Worm (Caenorhabditis elegans): Measurements from ENCODE around the gene str-187.
"Not testable (repeated sequence)": the region's sequence is repeated elsewhere in the genome, so short reads cannot be mapped to it uniquely, and the experiment has no call there.

Gene str-187

ce11 chrIV:17292350-17292749, 27.0 kb downstream of the str-187 start:
- TF ChIP-seq flt-1 (GFP tag; IDR thresholded peaks at IDR 0.05) (no peak), tbx-37 (GFP tag; conservative IDR thresholded peaks at IDR 0.05) (no peak), ama-1 (optimal IDR thresholded peaks at IDR 0.05) (no peak), sea-1 (GFP tag; conservative IDR thresholded peaks at IDR 0.05) (no peak), aly-1 (tag; optimal IDR thresholded peaks at IDR 0.05) (no peak), scrt-1 (GFP tag; IDR thresholded peaks at IDR 0.05) (no peak), hmbx-1 (tag; optimal IDR thresholded peaks at IDR 0.05) (no peak), F13C5.2 (tag; optimal IDR thresholded peaks at IDR 0.05) (no peak), hnd-1 (tag; optimal IDR thresholded peaks at IDR 0.05) (no peak), hmg-4 (GFP tag; optimal IDR thresholded peaks at IDR 0.05) (no peak), ceh-36 (tag; optimal IDR thresholded peaks at IDR 0.05) (no peak), tbx-11 (GFP tag; IDR thresholded peaks at IDR 0.05) (no peak), ceh-13 (GFP tag; optimal IDR thresholded peaks at IDR 0.05) (no peak), tra-4 (tag; optimal IDR thresholded peaks at IDR 0.05) (no peak), pes-1 (GFP tag; IDR thresholded peaks at IDR 0.05) (no peak), ets-7 (tag; optimal IDR thresholded peaks at IDR 0.05) (no peak)

ce11 chrIV:17293068-17293467, 27.7 kb downstream of the str-187 start:
- no peak for TF ChIP-seq hnd-1 (tag; optimal IDR thresholded peaks at IDR 0.05)
- no peak for TF ChIP-seq scrt-1 (GFP tag; IDR thresholded peaks at IDR 0.05)
- no peak for TF ChIP-seq hmg-4 (GFP tag; optimal IDR thresholded peaks at IDR 0.05)
- no peak for TF ChIP-seq ceh-13 (GFP tag; optimal IDR thresholded peaks at IDR 0.05)
- no peak for TF ChIP-seq hmbx-1 (tag; optimal IDR thresholded peaks at IDR 0.05)
- no peak for TF ChIP-seq flt-1 (GFP tag; IDR thresholded peaks at IDR 0.05)
- no peak for TF ChIP-seq sea-1 (GFP tag; conservative IDR thresholded peaks at IDR 0.05)
- TF ChIP-seq ama-1 (optimal IDR thresholded peaks at IDR 0.05) = no peak
- TF ChIP-seq ets-7 (tag; optimal IDR thresholded peaks at IDR 0.05) = no peak
- no peak for TF ChIP-seq aly-1 (tag; optimal IDR thresholded peaks at IDR 0.05)
- no peak for TF ChIP-seq F13C5.2 (tag; optimal IDR thresholded peaks at IDR 0.05)
- no peak for TF ChIP-seq B0310.2 (tag; optimal IDR thresholded peaks at IDR 0.05)
- TF ChIP-seq tra-4 (tag; optimal IDR thresholded peaks at IDR 0.05) = no peak

ce11 chrIV:17293679-17294078, 28.3 kb downstream of the str-187 start:
- TF ChIP-seq ama-1 (optimal IDR thresholded peaks at IDR 0.05) (no peak), pes-1 (GFP tag; IDR thresholded peaks at IDR 0.05) (no peak), tbx-11 (GFP tag; IDR thresholded peaks at IDR 0.05) (no peak), tra-4 (tag; optimal IDR thresholded peaks at IDR 0.05) (no peak), ceh-36 (tag; optimal IDR thresholded peaks at IDR 0.05) (no peak), tbx-37 (GFP tag; conservative IDR thresholded peaks at IDR 0.05) (no peak), scrt-1 (GFP tag; IDR thresholded peaks at IDR 0.05) (no peak), hmg-4 (GFP tag; optimal IDR thresholded peaks at IDR 0.05) (no peak), hmbx-1 (tag; optimal IDR thresholded peaks at IDR 0.05) (no peak)

ce11 chrIV:17294489-17294888, 29.1 kb downstream of the str-187 start, which contains the start of gene T28F3.5:
Gene T28F3.5, plus strand, starts transcription at chrIV:17294789.
- no peak for TF ChIP-seq hnd-1 (tag; optimal IDR thresholded peaks at IDR 0.05)

- no peak for TF ChIP-seq ceh-36 (tag; optimal IDR thresholded peaks at IDR 0.05)
- TF ChIP-seq hmbx-1 (tag; optimal IDR thresholded peaks at IDR 0.05) = no peak
- no peak for TF ChIP-seq hmg-4 (GFP tag; optimal IDR thresholded peaks at IDR 0.05)
These were observed 36.6 kb downstream of the str-187 start, which contains the start of gene ifta-2 for ce11 chrIV:17301933-17302332. Gene ifta-2, minus strand, starts transcription at chrIV:17302033.

DNA sequence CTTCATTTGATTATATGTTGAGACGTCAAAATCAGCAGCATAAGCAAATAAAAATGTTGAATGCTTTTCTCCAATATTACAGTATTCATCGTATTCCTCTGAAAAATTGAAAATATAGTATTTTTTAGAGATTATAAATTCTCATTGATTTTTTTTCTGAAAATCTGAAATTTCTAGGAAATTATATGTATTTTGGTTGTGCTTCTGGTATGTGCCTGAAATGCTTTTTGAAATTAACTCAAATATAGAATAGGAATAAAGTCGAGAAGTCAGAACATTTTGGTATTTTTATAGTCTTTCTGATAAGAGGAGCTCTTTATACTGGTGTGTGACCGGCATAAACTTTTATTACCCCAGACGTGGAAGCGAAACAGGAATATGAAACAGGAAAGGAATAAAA, 41.8 kb downstream of the str-187 start, which contains the start of gene T28F3.8:
T28F3.8 (minus strand) TSS at position 101 of the 400 bp plus-strand sequence.
- TF ChIP-seq tbx-37 (GFP tag; conservative IDR thresholded peaks at IDR 0.05); F13C5.2 (tag; optimal IDR thresholded peaks at IDR 0.05); hnd-1 (tag; optimal IDR thresholded peaks at IDR 0.05): not testable (repeated sequence)

DNA sequence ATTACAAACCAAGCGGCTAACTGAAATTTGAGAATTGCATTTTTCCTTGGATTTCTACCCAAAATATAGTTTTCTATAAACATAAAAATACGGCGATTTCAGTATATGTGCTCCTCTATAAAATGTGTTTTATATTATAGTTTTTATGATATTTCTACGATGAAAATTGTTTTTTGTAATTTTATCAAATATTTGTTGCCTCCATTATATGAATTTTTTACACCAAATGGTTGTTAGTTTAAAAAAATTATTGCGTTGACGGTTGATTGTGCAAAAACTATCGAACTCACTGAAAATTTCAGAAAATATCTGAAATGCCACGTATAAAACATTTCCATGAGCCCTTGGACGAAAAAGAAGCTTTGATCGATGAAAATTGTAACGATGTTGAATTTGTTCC, 42.8 kb downstream of the str-187 start, which contains the start of gene T28F3.9:
T28F3.9 (plus strand) TSS at position 301 of the 400 bp plus-strand sequence.
- no peak for TF ChIP-seq hmg-4 (GFP tag; optimal IDR thresholded peaks at IDR 0.05)
- TF ChIP-seq ceh-13 (GFP tag; optimal IDR thresholded peaks at IDR 0.05) = no peak
- TF ChIP-seq scrt-1 (GFP tag; IDR thresholded peaks at IDR 0.05) = no peak
- no peak for TF ChIP-seq tbx-37 (GFP tag; conservative IDR thresholded peaks at IDR 0.05)
- no peak for TF ChIP-seq tbx-11 (GFP tag; IDR thresholded peaks at IDR 0.05)
- TF ChIP-seq tra-4 (tag; optimal IDR thresholded peaks at IDR 0.05) = no peak
- no peak for TF ChIP-seq ets-7 (tag; optimal IDR thresholded peaks at IDR 0.05)
- no peak for TF ChIP-seq sea-1 (GFP tag; conservative IDR thresholded peaks at IDR 0.05)
- TF ChIP-seq flt-1 (GFP tag; IDR thresholded peaks at IDR 0.05) = no peak
- TF ChIP-seq hmbx-1 (tag; optimal IDR thresholded peaks at IDR 0.05) = no peak

DNA sequence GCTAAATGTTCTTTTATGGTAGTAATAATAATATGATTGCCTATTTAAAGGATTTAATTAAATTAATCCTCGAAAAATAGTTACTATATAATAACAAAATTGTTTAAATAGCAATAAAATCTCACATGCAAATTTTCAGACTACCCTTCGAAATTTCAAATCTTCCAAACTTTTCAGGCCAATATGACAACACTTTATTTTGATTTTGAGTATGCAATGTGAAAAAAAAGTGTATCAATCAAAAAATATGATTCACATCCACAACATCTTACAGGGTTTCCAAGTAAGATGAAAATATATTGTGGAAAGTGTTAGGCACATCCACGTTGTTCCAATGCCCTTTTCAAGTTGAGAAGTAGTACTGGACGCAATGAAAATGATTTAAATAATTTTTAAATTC, 46.5 kb downstream of the str-187 start, which contains the start of gene snf-9:
snf-9 (plus strand) TSS at position 301 of the 400 bp plus-strand sequence.
- TF ChIP-seq B0310.2 (tag; optimal IDR thresholded peaks at IDR 0.05) = no peak
- no peak for TF ChIP-seq pes-1 (GFP tag; IDR thresholded peaks at IDR 0.05)
- TF ChIP-seq aly-1 (tag; optimal IDR thresholded peaks at IDR 0.05) = no peak
- no peak for TF ChIP-seq tbx-37 (GFP tag; conservative IDR thresholded peaks at IDR 0.05)
- no peak for TF ChIP-seq scrt-1 (GFP tag; IDR thresholded peaks at IDR 0.05)
- TF ChIP-seq ceh-13 (GFP tag; optimal IDR thresholded peaks at IDR 0.05) = no peak
- no peak for TF ChIP-seq ets-7 (tag; optimal IDR thresholded peaks at IDR 0.05)
- no peak for TF ChIP-seq ceh-36 (tag; optimal IDR thresholded peaks at IDR 0.05)
- TF ChIP-seq tra-4 (tag; optimal IDR thresholded peaks at IDR 0.05) = no peak
- no peak for TF ChIP-seq hnd-1 (tag; optimal IDR thresholded peaks at IDR 0.05)

- TF ChIP-seq tra-4 (tag; optimal IDR thresholded peaks at IDR 0.05) (no peak), hmg-4 (GFP tag; optimal IDR thresholded peaks at IDR 0.05) (no peak), aly-1 (tag; optimal IDR thresholded peaks at IDR 0.05) (no peak), ceh-36 (tag; optimal IDR thresholded peaks at IDR 0.05) (no peak), ets-7 (tag; optimal IDR thresholded peaks at IDR 0.05) (no peak), scrt-1 (GFP tag; IDR thresholded peaks at IDR 0.05) (no peak), hnd-1 (tag; optimal IDR thresholded peaks at IDR 0.05) (no peak), hmbx-1 (tag; optimal IDR thresholded peaks at IDR 0.05) (no peak), tbx-11 (GFP tag; IDR thresholded peaks at IDR 0.05) (no peak), pes-1 (GFP tag; IDR thresholded peaks at IDR 0.05) (no peak), sea-1 (GFP tag; conservative IDR thresholded peaks at IDR 0.05) (no peak), ama-1 (optimal IDR thresholded peaks at IDR 0.05) (no peak), F13C5.2 (tag; optimal IDR thresholded peaks at IDR 0.05) (no peak), tbx-37 (GFP tag; conservative IDR thresholded peaks at IDR 0.05) (no peak), B0310.2 (tag; optimal IDR thresholded peaks at IDR 0.05) (no peak), flt-1 (GFP tag; IDR thresholded peaks at IDR 0.05) (no peak), ceh-13 (GFP tag; optimal IDR thresholded peaks at IDR 0.05) (no peak)
These were observed 51.0 kb downstream of the str-187 start, which contains the start of gene C49C3.20 for ce11 chrIV:17316398-17316797. Gene C49C3.20, minus strand, starts transcription at chrIV:17316498.
